Worm (Caenorhabditis elegans) whole organism, L4/young adult: ENCODE measurements around the gene M01G5.1.

ENCODE experiments used
- dao-5 ChIP-seq: sonication (generic microtip); optimal IDR thresholded peaks from 2 replicates; lab custom pipeline; 2016; ENCODE audit warnings: missing genotype, missing genetic modification characterization, moderate library complexity, missing compliant biosample characterization
- him-1 ChIP-seq: sonication (generic microtip); optimal IDR thresholded peaks from 2 replicates; lab custom pipeline; 2016; ENCODE audit warnings: missing genotype, missing genetic modification reagents, missing genetic modification characterization, missing compliant biosample characterization

DNA sequence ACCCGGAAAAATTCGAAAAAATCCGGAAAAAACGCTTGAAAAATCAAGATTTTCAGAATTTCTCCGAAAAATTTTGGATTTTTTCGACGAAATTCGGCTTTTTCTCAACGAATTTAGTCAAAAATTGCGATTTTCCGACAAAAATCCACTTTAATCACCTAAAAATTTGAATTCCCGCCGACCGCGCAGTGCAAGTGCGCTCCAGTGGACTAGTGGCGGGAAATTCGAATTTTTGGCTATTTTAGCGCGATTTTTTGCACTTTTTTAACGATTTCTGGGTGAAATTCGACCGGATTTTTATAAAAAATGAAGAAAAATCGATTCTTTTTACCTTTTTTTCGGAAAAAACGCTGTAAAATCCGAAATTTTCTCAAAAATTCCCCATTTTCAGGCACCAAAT lies 38.2 kb downstream of the M01G5.1 start:
- TF ChIP-seq him-1 = no peak
- TF ChIP-seq dao-5 (tag; lab: Kevin White, UChicago) = no peak
